Worm (Caenorhabditis elegans): ENCODE results near the gene srh-105.

ce11 chrII:549501-549900 lies 40.4 kb upstream of the srh-105 start:
- no peak for TF ChIP-seq nhr-12 (tag; optimal IDR thresholded peaks at IDR 0.05)
- no peak for TF ChIP-seq nhr-23 (tag; optimal IDR thresholded peaks at IDR 0.05)
- no peak for TF ChIP-seq mbf-1 (tag; optimal IDR thresholded peaks at IDR 0.05)
- no peak for TF ChIP-seq zag-1 (tag; optimal IDR thresholded peaks at IDR 0.05)
- no peak for TF ChIP-seq elt-1 (tag; optimal IDR thresholded peaks at IDR 0.05)
- TF ChIP-seq lsy-2 (tag; optimal IDR thresholded peaks at IDR 0.05): no peak
- TF ChIP-seq unc-62 (GFP tag; optimal IDR thresholded peaks at IDR 0.05): no peak
- no peak for TF ChIP-seq fos-1 (tag; optimal IDR thresholded peaks at IDR 0.05)
- TF ChIP-seq alr-1 (tag; optimal IDR thresholded peaks at IDR 0.05): no peak
- TF ChIP-seq nhr-11 (tag; optimal IDR thresholded peaks at IDR 0.05): no peak
- TF ChIP-seq nhr-25 (tag; optimal IDR thresholded peaks at IDR 0.05): no peak
